Fruit fly (Drosophila melanogaster): ENCODE results near the gene CG13461.
A peak's percentile ranks its signal among the peaks of the same experiment; 100 is the strongest.

Gene CG13461

dm6 chr3L:15005085-15005484 lies 47.2 kb downstream of the CG13461 start (continued):
- TF ChIP-seq Smox (GFP tag; optimal IDR thresholded peaks at IDR 0.05) (peak; percentile 46), esn (GFP tag; optimal IDR thresholded peaks at IDR 0.05) (peak; percentile 66), CG6276 (GFP tag; optimal IDR thresholded peaks at IDR 0.05) (peak; percentile 48), CG6163 (GFP tag; IDR thresholded peaks at IDR 0.05) (peak; percentile 82)
